Fruit fly (Drosophila melanogaster): Measurements from ENCODE around the gene CG17078.

Gene CG17078

dm6 chr2L:283071-283482, 5.0 kb upstream of the CG17078 start, which contains the start of gene CG11601 (continued):
- TF ChIP-seq zen (tag; optimal IDR thresholded peaks at IDR 0.05) (no peak), CG8388 (GFP tag; optimal IDR thresholded peaks at IDR 0.05) (no peak), so (GFP tag; IDR thresholded peaks at IDR 0.05) (no peak), BEAF-32 (GFP tag; optimal IDR thresholded peaks at IDR 0.05) (peak; percentile 40), CG7271 (tag; optimal IDR thresholded peaks at IDR 0.05) (no peak), CG17385 (GFP tag; optimal IDR thresholded peaks at IDR 0.05) (no peak), gce (GFP tag; IDR thresholded peaks at IDR 0.05) (no peak), CG13424 (tag; optimal IDR thresholded peaks at IDR 0.05) (peak; percentile 58), Deaf1 (tag; optimal IDR thresholded peaks at IDR 0.05) (no peak), Ada2b (GFP tag; IDR thresholded peaks at IDR 0.05) (no peak), CG11695 (GFP tag; IDR thresholded peaks at IDR 0.05) (0 out of 3 replicates have a peak, but pooled peaks have one; percentile 25), CG2875 (GFP tag; optimal IDR thresholded peaks at IDR 0.05) (no peak), ATbp (GFP tag; optimal IDR thresholded peaks at IDR 0.05) (no peak), CG10543 (GFP tag; optimal IDR thresholded peaks at IDR 0.05) (peak; percentile 31), mam (GFP tag; optimal IDR thresholded peaks at IDR 0.05) (no peak), grau (tag; optimal IDR thresholded peaks at IDR 0.05) (peak; percentile 40), Hand (GFP tag; optimal IDR thresholded peaks at IDR 0.05) (no peak), CG4730 (GFP tag; IDR thresholded peaks at IDR 0.05) (no peak), hbn (GFP tag; IDR thresholded peaks at IDR 0.05; ENCODE audit: partially characterized antibody) (peak; percentile 25; the same call in 1 of the 2 replicates), CG6813 (GFP tag; optimal IDR thresholded peaks at IDR 0.05) (no peak), CG12299 (tag; optimal IDR thresholded peaks at IDR 0.05) (no peak), CG3726 (GFP tag; IDR thresholded peaks at IDR 0.05) (no peak), gcm2 (GFP tag; optimal IDR thresholded peaks at IDR 0.05) (no peak), CG3995 (GFP tag; optimal IDR thresholded peaks at IDR 0.05) (no peak), CG4854 (GFP tag; optimal IDR thresholded peaks at IDR 0.05) (no peak), Dip2 (GFP tag; IDR thresholded peaks at IDR 0.05) (no peak), ato (GFP tag; IDR thresholded peaks at IDR 0.05; ENCODE audit: partially characterized antibody) (no peak), repo (GFP tag; optimal IDR thresholded peaks at IDR 0.05) (no peak), CG6689 (GFP tag; IDR thresholded peaks at IDR 0.05) (peak; percentile 40), CG15269 (tag; optimal IDR thresholded peaks at IDR 0.05) (no peak), Rx (GFP tag; IDR thresholded peaks at IDR 0.05) (0 out of 2 replicates have a peak, but pooled peaks have one; percentile 12), Side (GFP tag; optimal IDR thresholded peaks at IDR 0.05) (peak; percentile 10), shn (GFP tag; optimal IDR thresholded peaks at IDR 0.05) (peak; percentile 56), CG10209 (GFP tag; optimal IDR thresholded peaks at IDR 0.05) (peak; percentile 7), dpn (GFP tag; optimal IDR thresholded peaks at IDR 0.05) (peak in 1 of 2 experiments; percentile 29), amos (GFP tag; IDR thresholded peaks at IDR 0.05; ENCODE audit: partially characterized antibody) (peak; percentile 31; the same call in 1 of the 2 replicates), wdn (GFP tag; IDR thresholded peaks at IDR 0.05) (no peak), p53 (GFP tag; optimal IDR thresholded peaks at IDR 0.05) (no peak), CG12659 (GFP tag; optimal IDR thresholded peaks at IDR 0.05) (peak; percentile 49), Tbp (GFP tag; optimal IDR thresholded peaks at IDR 0.05) (no peak), row (GFP tag; IDR thresholded peaks at IDR 0.05) (peak; percentile 83), CG2678 (tag; optimal IDR thresholded peaks at IDR 0.05) (no peak), Hsf (GFP tag; optimal IDR thresholded peaks at IDR 0.05) (peak; percentile 49), CG2712 (tag; optimal IDR thresholded peaks at IDR 0.05) (peak; percentile 46), zf30C (GFP tag; optimal IDR thresholded peaks at IDR 0.05) (no peak), CG13624 (GFP tag; optimal IDR thresholded peaks at IDR 0.05) (peak; percentile 34), Neu2 (GFP tag; optimal IDR thresholded peaks at IDR 0.05; ENCODE audit: borderline replicate concordance) (no peak), CG12071 (GFP tag; optimal IDR thresholded peaks at IDR 0.05) (no peak), Elba2 (GFP tag; optimal IDR thresholded peaks at IDR 0.05) (no peak), bab2 (GFP tag; optimal IDR thresholded peaks at IDR 0.05) (no peak), stc (GFP tag; IDR thresholded peaks at IDR 0.05) (peak; percentile 30; the same call in 1 of the 2 replicates)
